Fruit fly (Drosophila melanogaster) whole organism, embryonic: ENCODE results near the gene CG9205.

ENCODE experiments used
- Atf3 ChIP-seq: fragments of 200-800 bp; sonication (Bioruptor generic); optimal IDR thresholded peaks from 3 replicates; lab custom pipeline; 2016; ENCODE audit warnings: missing biosample characterization, missing genetic modification characterization
- Atf6 ChIP-seq: fragments of 200-800 bp; sonication (Bioruptor generic); IDR thresholded peaks from 2 replicates; pipeline ENCODE4 v1.3.6; 2022; ENCODE audit warnings: missing biosample characterization, missing genetic modification characterization
- CG1024 ChIP-seq: fragments of 200-800 bp; sonication (Bioruptor generic); IDR thresholded peaks from 2 replicates; pipeline ENCODE4 v1.3.6; 2022; ENCODE audit warnings: missing biosample characterization, missing genetic modification characterization
- CG10267 ChIP-seq: fragments of 200-800 bp; sonication (Bioruptor generic); optimal IDR thresholded peaks from 2 replicates; lab custom pipeline; 2018; ENCODE audit warnings: missing biosample characterization, mild to moderate bottlenecking, missing genetic modification characterization, moderate library complexity
- CG11093 ChIP-seq: fragments of 200-800 bp; sonication (Bioruptor generic); IDR thresholded peaks from 3 replicates; pipeline ENCODE4 v1.3.6; 2022; ENCODE audit warnings: missing biosample characterization, missing genetic modification characterization
- CG12155 ChIP-seq: fragments of 200-800 bp; sonication (Bioruptor generic); optimal IDR thresholded peaks from 3 replicates; lab custom pipeline; 2016; ENCODE audit warnings: missing biosample characterization, missing genetic modification characterization
- CG13424 ChIP-seq: fragments of 200-800 bp; sonication (Bioruptor generic); optimal IDR thresholded peaks from 2 replicates; lab custom pipeline; 2019; ENCODE audit warnings: missing biosample characterization, mild to moderate bottlenecking, missing genetic modification characterization, moderate library complexity
- CG14965 ChIP-seq: fragments of 200-800 bp; sonication (Bioruptor generic); optimal IDR thresholded peaks from 2 replicates; lab custom pipeline; 2016; ENCODE audit warnings: missing biosample characterization, missing genetic modification characterization, borderline replicate concordance
- CG15269 ChIP-seq: fragments of 200-800 bp; sonication (Bioruptor generic); optimal IDR thresholded peaks from 2 replicates; lab custom pipeline; 2018; ENCODE audit warnings: missing biosample characterization, mild to moderate bottlenecking, missing genetic modification characterization, moderate library complexity
- CG32767 ChIP-seq: fragments of 200-800 bp; sonication (Bioruptor generic); IDR thresholded peaks from 2 replicates; pipeline ENCODE4 v1.3.6; 2022; ENCODE audit warnings: missing biosample characterization, missing genetic modification characterization
- CG3838 ChIP-seq: fragments of 200-800 bp; sonication (Bioruptor generic); optimal IDR thresholded peaks from 3 replicates; lab custom pipeline; 2016; ENCODE audit warnings: missing biosample characterization, missing genetic modification characterization
- CG4360 ChIP-seq: fragments of 200-800 bp; sonication (Bioruptor generic); IDR thresholded peaks from 2 replicates; pipeline ENCODE4 v1.3.6; 2022; ENCODE audit warnings: missing biosample characterization, missing genetic modification characterization
- CG4854 ChIP-seq: fragments of 200-800 bp; sonication (Bioruptor generic); optimal IDR thresholded peaks from 2 replicates; lab custom pipeline; 2016; ENCODE audit warnings: missing biosample characterization, missing genetic modification characterization, inconsistent platforms
- CG5180 ChIP-seq: fragments of 200-800 bp; sonication (Bioruptor generic); optimal IDR thresholded peaks from 3 replicates; lab custom pipeline; 2017; ENCODE audit warnings: missing biosample characterization, missing genetic modification characterization, mild to moderate bottlenecking, moderate library complexity, missing genetic modification reagents
- CG8388 ChIP-seq: fragments of 200-800 bp; sonication (Bioruptor generic); optimal IDR thresholded peaks from 2 replicates; lab custom pipeline; 2019; ENCODE audit warnings: missing biosample characterization, mild to moderate bottlenecking, missing genetic modification characterization, moderate library complexity
- CG8944 ChIP-seq: fragments of 200-800 bp; sonication (Bioruptor generic); optimal IDR thresholded peaks from 3 replicates; lab custom pipeline; 2016; ENCODE audit warnings: missing biosample characterization, missing genetic modification characterization
- CG9215 ChIP-seq: fragments of 200-800 bp; sonication (Bioruptor generic); IDR thresholded peaks from 2 replicates; pipeline ENCODE4 v1.3.6; 2022; ENCODE audit warnings: missing biosample characterization, missing genetic modification characterization
- Chrac-16 ChIP-seq: fragments of 200-800 bp; sonication (Bioruptor generic); optimal IDR thresholded peaks from 3 replicates; lab custom pipeline; 2016; ENCODE audit warnings: missing biosample characterization, missing genetic modification characterization
- Doc3 ChIP-seq: fragments of 200-800 bp; sonication (Bioruptor generic); IDR thresholded peaks from 3 replicates; pipeline ENCODE4 v1.3.6; 2022; ENCODE audit warnings: missing biosample characterization, missing genetic modification characterization; ENCODE audit not compliant: partially characterized antibody
- Fer2 ChIP-seq: fragments of 200-800 bp; sonication (Bioruptor generic); optimal IDR thresholded peaks from 2 replicates; lab custom pipeline; 2018; ENCODE audit warnings: missing biosample characterization, mild to moderate bottlenecking, missing genetic modification characterization, moderate library complexity
- Fer3 ChIP-seq: fragments of 200-800 bp; sonication (Bioruptor generic); optimal IDR thresholded peaks from 2 replicates; lab custom pipeline; 2018; ENCODE audit warnings: missing biosample characterization, mild to moderate bottlenecking, missing genetic modification characterization, moderate library complexity
- HLH3B ChIP-seq: fragments of 200-800 bp; sonication (Bioruptor generic); IDR thresholded peaks from 2 replicates; pipeline ENCODE4 v1.3.6; 2022; ENCODE audit warnings: missing biosample characterization, missing genetic modification characterization
- Lhr ChIP-seq: fragments of 200-800 bp; sonication (Bioruptor generic); optimal IDR thresholded peaks from 3 replicates; lab custom pipeline; 2017; ENCODE audit warnings: mild to moderate bottlenecking, missing biosample characterization, missing genetic modification reagents, missing genetic modification characterization
- Meics ChIP-seq: fragments of 200-800 bp; sonication (Bioruptor generic); optimal IDR thresholded peaks from 2 replicates; lab custom pipeline; 2017; ENCODE audit warnings: missing biosample characterization, mild to moderate bottlenecking, missing genetic modification characterization
- Pdp1 ChIP-seq, 2 experiments: fragments of 200-800 bp; sonication (Bioruptor generic); optimal IDR thresholded peaks; 3 replicates each; lab custom pipeline; 2016; ENCODE audit warnings: missing biosample characterization in 2 of 2, missing genetic modification characterization in 2 of 2, mild to moderate bottlenecking in 1 of 2, moderate library complexity in 1 of 2
- Six4 ChIP-seq: fragments of 200-800 bp; sonication (Bioruptor generic); optimal IDR thresholded peaks from 2 replicates; lab custom pipeline; 2016; ENCODE audit warnings: missing biosample characterization, missing genetic modification characterization
- Spps ChIP-seq: fragments of 200-800 bp; sonication (Bioruptor generic); optimal IDR thresholded peaks from 2 replicates; lab custom pipeline; 2018; ENCODE audit warnings: missing biosample characterization, mild to moderate bottlenecking, missing genetic modification characterization
- ab ChIP-seq: fragments of 200-800 bp; sonication (Bioruptor generic); optimal IDR thresholded peaks from 2 replicates; lab custom pipeline; 2016; ENCODE audit warnings: missing biosample characterization, missing genetic modification characterization
- ap ChIP-seq: fragments of 200-800 bp; sonication (Bioruptor generic); IDR thresholded peaks from 2 replicates; pipeline ENCODE4 v1.3.6; 2022; ENCODE audit warnings: missing biosample characterization, missing genetic modification characterization
- bsh ChIP-seq, 2 experiments: fragments of 200-800 bp; sonication (Bioruptor generic); optimal IDR thresholded peaks; 2 replicates each; lab custom pipeline; 2017 to 2018; ENCODE audit warnings: mild to moderate bottlenecking in 2 of 2, missing biosample characterization in 2 of 2, missing genetic modification characterization in 2 of 2, moderate library complexity in 1 of 2
- cwo ChIP-seq: fragments of 200-800 bp; sonication (Bioruptor generic); optimal IDR thresholded peaks from 3 replicates; lab custom pipeline; 2017; ENCODE audit warnings: missing biosample characterization, missing genetic modification characterization, mild to moderate bottlenecking, moderate library complexity, missing genetic modification reagents
- dysf ChIP-seq: fragments of 200-800 bp; sonication (Bioruptor generic); IDR thresholded peaks from 3 replicates; pipeline ENCODE4 v1.3.6; 2022; ENCODE audit warnings: missing biosample characterization, missing genetic modification characterization
- fd64A ChIP-seq: fragments of 200-800 bp; sonication (Bioruptor generic); optimal IDR thresholded peaks from 3 replicates; lab custom pipeline; 2018; ENCODE audit warnings: missing biosample characterization, mild to moderate bottlenecking, missing genetic modification characterization
- fu2 ChIP-seq: fragments of 200-800 bp; sonication (Bioruptor generic); optimal IDR thresholded peaks from 2 replicates; lab custom pipeline; 2016; ENCODE audit warnings: missing biosample characterization, missing genetic modification characterization
- hth ChIP-seq: fragments of >200 bp; optimal IDR thresholded peaks from 2 replicates; lab custom pipeline; 2017; ENCODE audit warnings: inconsistent platforms
- kah ChIP-seq: fragments of 200-800 bp; sonication (Bioruptor generic); optimal IDR thresholded peaks from 2 replicates; lab custom pipeline; 2018; ENCODE audit warnings: missing biosample characterization, mild to moderate bottlenecking, missing genetic modification characterization
- lola ChIP-seq, 3 experiments: fragments of >200 bp in 2 of 3; fragments of 200-800 bp in 1 of 3; sonication (Bioruptor generic) in 1 of 3; optimal IDR thresholded peaks; 2 replicates each; lab custom pipeline; 2017 to 2019; ENCODE audit warnings: missing biosample characterization in 3 of 3, missing genetic modification characterization in 3 of 3, mild to moderate bottlenecking in 1 of 3, moderate library complexity in 1 of 3
- luna ChIP-seq: fragments of 200-800 bp; sonication (Bioruptor generic); optimal IDR thresholded peaks from 2 replicates; lab custom pipeline; 2016; ENCODE audit warnings: missing biosample characterization, missing genetic modification characterization
- mam ChIP-seq: fragments of 200-800 bp; sonication (Bioruptor generic); optimal IDR thresholded peaks from 3 replicates; lab custom pipeline; 2016; ENCODE audit warnings: missing biosample characterization, missing genetic modification characterization
- mld ChIP-seq: fragments of 200-800 bp; sonication (Bioruptor generic); IDR thresholded peaks from 3 replicates; pipeline ENCODE4 v1.3.6; 2022; ENCODE audit warnings: missing biosample characterization, missing genetic modification characterization; ENCODE audit not compliant: partially characterized antibody
- nerfin-1 ChIP-seq: fragments of 200-800 bp; sonication (Bioruptor generic); optimal IDR thresholded peaks from 3 replicates; lab custom pipeline; 2019; ENCODE audit warnings: missing biosample characterization, mild to moderate bottlenecking, missing genetic modification characterization, moderate library complexity
- nerfin-2 ChIP-seq: fragments of 200-800 bp; sonication (Bioruptor generic); IDR thresholded peaks from 2 replicates; pipeline ENCODE4 v1.3.6; 2022; ENCODE audit warnings: missing biosample characterization, missing genetic modification characterization; ENCODE audit not compliant: partially characterized antibody
- p53 ChIP-seq: fragments of 200-800 bp; sonication (Bioruptor generic); optimal IDR thresholded peaks from 2 replicates; lab custom pipeline; 2016; ENCODE audit warnings: missing biosample characterization, missing genetic modification characterization
- repo ChIP-seq: fragments of 200-800 bp; sonication (Bioruptor generic); optimal IDR thresholded peaks from 2 replicates; lab custom pipeline; 2016; ENCODE audit warnings: missing biosample characterization, missing genetic modification characterization
- run ChIP-seq: fragments of 200-800 bp; sonication (Bioruptor generic); optimal IDR thresholded peaks from 3 replicates; lab custom pipeline; 2018; ENCODE audit warnings: missing biosample characterization, mild to moderate bottlenecking, missing genetic modification characterization
- scrt ChIP-seq: fragments of 200-800 bp; sonication (Bioruptor generic); optimal IDR thresholded peaks from 2 replicates; lab custom pipeline; 2018; ENCODE audit warnings: missing biosample characterization, mild to moderate bottlenecking, missing genetic modification characterization, moderate library complexity
- stc ChIP-seq: fragments of 200-800 bp; sonication (Bioruptor generic); IDR thresholded peaks from 2 replicates; pipeline ENCODE4 v1.3.6; 2022; ENCODE audit warnings: missing biosample characterization, missing genetic modification characterization
- sug ChIP-seq: fragments of 200-800 bp; optimal IDR thresholded peaks from 2 replicates; lab custom pipeline; 2019; ENCODE audit warnings: missing biosample characterization, mild to moderate bottlenecking, missing genetic modification characterization, moderate library complexity

Gene CG9205

dm6 chr3L:1029610-1030284, 4.8 kb upstream of the CG9205 start (continued):
- TF ChIP-seq stc (GFP tag; lab: Robert Waterston, UW) (peak; percentile 61; the same call in 1 of the 2 replicates), fu2 (GFP tag; lab: Kevin White, UChicago) (no peak), CG13424 (peak; percentile 56), Atf6 (0 out of 2 replicates have a peak, but pooled peaks have one; percentile 14), ab (no peak), CG8944 (GFP tag; lab: Kevin White, UChicago) (peak; percentile 32), Fer2 (no peak), Doc3 (GFP tag; lab: Robert Waterston, UW) (no peak), CG3838 (GFP tag; lab: Kevin White, UChicago) (no peak), CG5180 (GFP tag; lab: Kevin White, UChicago) (peak; percentile 43), p53 (GFP tag; lab: Kevin White, UChicago) (no peak), CG14965 (GFP tag; lab: Kevin White, UChicago) (peak; percentile 15), Six4 (GFP tag; lab: Kevin White, UChicago) (peak; percentile 55), CG32767 (GFP tag; lab: Robert Waterston, UW) (no peak), Spps (peak; percentile 36), mld (no peak), dysf (GFP tag; lab: Robert Waterston, UW) (peak; percentile 59; the same call in 2 of the 3 replicates), Lhr (GFP tag; lab: Kevin White, UChicago) (peak; percentile 4), scrt (GFP tag; lab: Kevin White, UChicago) (peak; percentile 4), CG11093 (peak; percentile 49; the same call in 1 of the 3 replicates), nerfin-2 (GFP tag; lab: Robert Waterston, UW) (no peak), luna (GFP tag; lab: Kevin White, UChicago) (no peak), fd64A (GFP tag; lab: Kevin White, UChicago) (peak; percentile 61), hth (lab: Kevin White, UChicago) (no peak), lola (GFP tag; optimal IDR thresholded peaks at IDR 0.05; lab: Kevin White, UChicago) (peak in 1 of 3 experiments; percentile 53), cwo (GFP tag; lab: Kevin White, UChicago) (peak; percentile 18), CG12155 (GFP tag; lab: Kevin White, UChicago) (peak; percentile 20), HLH3B (GFP tag; lab: Robert Waterston, UW) (peak; percentile 83), bsh (GFP tag; optimal IDR thresholded peaks at IDR 0.05; lab: Kevin White, UChicago) (peak in 1 of 2 experiments; percentile 87), run (tag; lab: Kevin White, UChicago) (no peak), CG15269 (tag; lab: Kevin White, UChicago) (peak; percentile 25), CG1024 (peak; percentile 71), Pdp1 (GFP tag; optimal IDR thresholded peaks at IDR 0.05; lab: Kevin White, UChicago) (peak in 1 of 2 experiments; percentile 52), CG4360 (peak; percentile 44; the same call in 1 of the 2 replicates), repo (GFP tag; lab: Kevin White, UChicago) (peak; percentile 29), Fer3 (tag; lab: Kevin White, UChicago) (peak; percentile 27), Chrac-16 (GFP tag; lab: Kevin White, UChicago) (peak; percentile 29), sug (tag; lab: Kevin White, UChicago) (no peak), CG8388 (GFP tag; lab: Kevin White, UChicago) (peak; percentile 75), Atf3 (GFP tag; lab: Kevin White, UChicago) (peak; percentile 33), mam (GFP tag; lab: Kevin White, UChicago) (peak; percentile 24), CG9215 (GFP tag; lab: Robert Waterston, UW) (peak; percentile 33; the same call in 1 of the 2 replicates), CG10267 (tag; lab: Kevin White, UChicago) (peak; percentile 11), nerfin-1 (tag; lab: Kevin White, UChicago) (peak; percentile 53), Meics (GFP tag; lab: Kevin White, UChicago) (no peak), CG4854 (GFP tag; lab: Kevin White, UChicago) (no peak), ap (GFP tag; lab: Robert Waterston, UW) (peak; percentile 49; the same call in 1 of the 2 replicates), kah (peak; percentile 19)
